Worm (Caenorhabditis elegans): Measurements from ENCODE around the gene R09E10.2.

Gene R09E10.2

DNA sequence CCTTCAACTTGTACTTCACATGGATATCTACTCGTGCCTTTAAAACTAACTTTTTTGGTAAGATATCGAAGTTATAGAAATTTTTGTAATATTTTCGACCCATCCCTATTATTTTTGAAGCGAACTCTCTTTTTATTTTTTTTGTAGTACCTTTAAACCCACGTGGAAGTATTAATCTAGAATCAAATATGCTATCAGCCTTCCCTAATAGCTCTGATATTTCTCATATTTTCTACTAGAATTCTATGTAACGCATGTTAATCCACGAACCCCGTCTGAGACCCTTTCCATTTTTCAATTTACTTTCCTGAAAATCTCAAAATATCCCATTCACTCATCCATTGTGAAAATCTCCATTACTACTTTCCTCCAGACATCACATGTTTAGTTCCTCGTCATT lies 44.7 kb downstream of the R09E10.2 start:
- no peak for TF ChIP-seq dpl-1 (GFP tag; optimal IDR thresholded peaks at IDR 0.05)

DNA sequence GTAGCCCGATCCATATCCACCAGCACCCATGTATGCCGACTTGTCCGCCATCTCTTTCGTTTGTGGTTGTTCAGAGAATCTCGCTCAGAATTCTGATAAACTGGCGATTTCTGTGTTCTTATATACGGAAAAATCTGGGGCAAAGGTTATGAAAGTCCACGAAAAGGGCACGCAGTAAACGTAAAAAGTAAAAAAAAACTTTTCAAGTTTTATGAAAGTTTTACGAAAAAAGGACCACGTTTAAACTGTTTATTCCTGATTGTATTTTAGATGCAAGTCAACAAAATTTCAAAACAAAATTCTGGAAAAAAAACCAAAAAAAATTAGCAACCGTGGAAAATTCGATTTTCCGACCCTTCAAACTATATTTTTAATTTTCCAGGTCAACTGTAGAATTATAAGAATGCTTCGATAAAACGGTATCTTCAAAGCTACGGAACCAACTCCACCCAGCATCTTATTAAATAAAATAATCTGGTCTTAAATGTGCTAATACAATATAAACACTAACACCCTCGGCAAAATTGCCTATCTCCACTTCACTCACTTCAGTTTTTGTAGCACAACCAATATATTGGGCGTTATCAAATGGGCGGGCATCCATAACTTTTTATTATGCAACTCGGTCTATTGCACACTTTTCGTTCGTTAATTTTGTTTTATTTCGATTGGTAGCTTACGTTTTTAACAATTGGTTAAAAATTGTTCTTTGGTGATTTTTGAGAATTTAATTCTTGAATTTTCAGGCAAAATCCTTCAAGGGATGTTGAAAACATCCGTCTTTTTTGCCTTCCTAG lies 48.8 kb downstream of the R09E10.2 start, which contains the start of the genes nspd-7 and Y43C5A.2:
Gene nspd-7 (minus strand): TSS at position 51 of the 797 bp plus-strand sequence.
Gene Y43C5A.2 (plus strand): TSS at position 747 of the 797 bp plus-strand sequence.
- peak; percentile 43 for TF ChIP-seq nhr-80 (tag; optimal IDR thresholded peaks at IDR 0.05)
- TF ChIP-seq ceh-27 (GFP tag; optimal IDR thresholded peaks at IDR 0.05): no peak
- no peak for TF ChIP-seq F57A8.1 (GFP tag; optimal IDR thresholded peaks at IDR 0.05)
- TF ChIP-seq nhr-120 (GFP tag; IDR thresholded peaks at IDR 0.05): no peak
- no peak for TF ChIP-seq sea-2 (GFP tag; IDR thresholded peaks at IDR 0.05)
- TF ChIP-seq hrde-1 (tag; optimal IDR thresholded peaks at IDR 0.05; ENCODE audit: borderline replicate concordance): no peak
- TF ChIP-seq chd-7 (tag; optimal IDR thresholded peaks at IDR 0.05): no peak
- no peak for TF ChIP-seq pbrm-1 (GFP tag; IDR thresholded peaks at IDR 0.05)
- TF ChIP-seq tlf-1 (GFP tag; optimal IDR thresholded peaks at IDR 0.05): no peak

Measured in whole organism, young adult.